Worm (Caenorhabditis elegans): ENCODE results near the gene K07B1.7.

DNA sequence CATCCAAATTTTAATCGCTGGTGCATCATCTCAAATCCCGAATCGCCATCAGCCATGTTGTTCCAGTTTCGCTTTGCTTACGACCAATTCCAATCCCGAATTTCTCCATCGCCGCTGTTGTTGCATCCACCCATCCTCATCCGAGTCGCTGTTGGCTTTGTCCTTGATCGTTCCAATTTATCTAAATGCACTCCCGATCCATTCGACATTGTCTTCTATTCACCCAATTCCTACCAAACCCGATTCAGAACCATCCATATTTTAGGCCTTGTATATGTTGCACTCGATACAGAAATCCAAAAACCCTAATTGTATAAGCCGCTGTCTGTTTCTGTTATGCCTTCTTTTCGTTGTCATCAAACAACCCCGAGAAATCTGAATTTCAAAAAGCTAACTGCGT lies 6.4 kb downstream of the K07B1.7 start:
- TF ChIP-seq hmg-4 (GFP tag; optimal IDR thresholded peaks at IDR 0.05) (no peak), tbx-37 (GFP tag; conservative IDR thresholded peaks at IDR 0.05) (no peak), B0310.2 (tag; optimal IDR thresholded peaks at IDR 0.05) (no peak), tbx-11 (GFP tag; IDR thresholded peaks at IDR 0.05) (no peak), ceh-36 (tag; optimal IDR thresholded peaks at IDR 0.05) (no peak), scrt-1 (GFP tag; IDR thresholded peaks at IDR 0.05) (no peak), flt-1 (GFP tag; IDR thresholded peaks at IDR 0.05) (no peak), ama-1 (optimal IDR thresholded peaks at IDR 0.05) (no peak), tra-4 (tag; optimal IDR thresholded peaks at IDR 0.05) (no peak), F13C5.2 (tag; optimal IDR thresholded peaks at IDR 0.05) (no peak), ets-7 (tag; optimal IDR thresholded peaks at IDR 0.05) (no peak)
